1 fruit fly cellular context compared by ENCODE assay signal in genomic region chr3R:11209801-11210402, dm6.
TF ChIP-seq lines count a peak whose summit lies in the region.

Gene SdhC, minus strand, starts transcription at chr3R:11209849.
Gene Tctp, plus strand, starts transcription at chr3R:11210247.

TF ChIP-seq in whole organism, embryonic, 481 proteins besides CTCF, POLR2A, EP300 and RAD21 (continued from another document and continues in another):
- TF ChIP-seq CG17385 (GFP tag; optimal IDR thresholded peaks at IDR 0.05; lab: Kevin White, UChicago) (peak; percentile 34), CG1024 (GFP tag; IDR thresholded peaks at IDR 0.05; lab: Robert Waterston, UW) (no peak), Hsf (GFP tag; optimal IDR thresholded peaks at IDR 0.05; lab: Kevin White, UChicago) (peak; percentile 64), CG6813 (GFP tag; optimal IDR thresholded peaks at IDR 0.05; lab: Kevin White, UChicago) (no peak), CG1832 (GFP tag; optimal IDR thresholded peaks at IDR 0.05; lab: Kevin White, UChicago) (no peak), fd64A (GFP tag; optimal IDR thresholded peaks at IDR 0.05; lab: Kevin White, UChicago) (no peak), MTF-1 (GFP tag; optimal IDR thresholded peaks at IDR 0.05; lab: Kevin White, UChicago; ENCODE audit: borderline replicate concordance) (no peak), CG17359 (tag; optimal IDR thresholded peaks at IDR 0.05; lab: Kevin White, UChicago) (no peak), CG15696 (tag; optimal IDR thresholded peaks at IDR 0.05; lab: Kevin White, UChicago) (peak; percentile 57), Mad (GFP tag; optimal IDR thresholded peaks at IDR 0.05; lab: Kevin White, UChicago) (peak; percentile 20), dimm (GFP tag; IDR thresholded peaks at IDR 0.05; lab: Robert Waterston, UW) (no peak), CG30020 (tag; optimal IDR thresholded peaks at IDR 0.05; lab: Kevin White, UChicago) (peak; percentile 64), jing (GFP tag; optimal IDR thresholded peaks at IDR 0.05; lab: Kevin White, UChicago) (no peak), CG10462 (GFP tag; optimal IDR thresholded peaks at IDR 0.05; lab: Kevin White, UChicago) (peak; percentile 39), B-H2 (GFP tag; optimal IDR thresholded peaks at IDR 0.05; lab: Kevin White, UChicago) (peak; percentile 61), CG3995 (GFP tag; optimal IDR thresholded peaks at IDR 0.05; lab: Kevin White, UChicago) (peak; percentile 45), CG7786 (GFP tag; optimal IDR thresholded peaks at IDR 0.05; lab: Kevin White, UChicago) (no peak), sisA (GFP tag; IDR thresholded peaks at IDR 0.05; lab: Robert Waterston, UW) (no peak), fd102C (GFP tag; optimal IDR thresholded peaks at IDR 0.05; lab: Kevin White, UChicago) (no peak), croc (GFP tag; conservative IDR thresholded peaks at IDR 0.05; lab: Robert Waterston, UW) (no peak), grn (GFP tag; optimal IDR thresholded peaks at IDR 0.05; lab: Kevin White, UChicago) (no peak), CG33557 (GFP tag; optimal IDR thresholded peaks at IDR 0.05; lab: Kevin White, UChicago) (no peak), CG15073 (GFP tag; optimal IDR thresholded peaks at IDR 0.05; lab: Kevin White, UChicago) (no peak), Atf-2 (GFP tag; optimal IDR thresholded peaks at IDR 0.05; lab: Kevin White, UChicago) (peak; percentile 6), CG31365 (tag; optimal IDR thresholded peaks at IDR 0.05; lab: Kevin White, UChicago) (no peak), CG13775 (GFP tag; optimal IDR thresholded peaks at IDR 0.05; lab: Kevin White, UChicago) (peak; percentile 53), sens (GFP tag; lab: Kevin White, UChicago) (peak; percentile 90), C15 (GFP tag; IDR thresholded peaks at IDR 0.05; lab: Robert Waterston, UW) (no peak), CG10267 (tag; optimal IDR thresholded peaks at IDR 0.05; lab: Kevin White, UChicago) (peak; percentile 76), vnd (GFP tag; IDR thresholded peaks at IDR 0.05; lab: Robert Waterston, UW; ENCODE audit: partially characterized antibody) (no peak), Dp (GFP tag; optimal IDR thresholded peaks at IDR 0.05; lab: Kevin White, UChicago) (peak; percentile 30), ci (GFP tag; IDR thresholded peaks at IDR 0.05; lab: Robert Waterston, UW) (peak; percentile 23; the same call in 1 of the 3 replicates), CG12236 (GFP tag; optimal IDR thresholded peaks at IDR 0.05; lab: Kevin White, UChicago) (no peak), CG8359 (GFP tag; optimal IDR thresholded peaks at IDR 0.05; lab: Kevin White, UChicago; ENCODE audit: borderline replicate concordance) (no peak), sc (optimal IDR thresholded peaks at IDR 0.05; lab: Kevin White, UChicago) (no peak), sc (GFP tag; optimal IDR thresholded peaks at IDR 0.05; lab: Kevin White, UChicago) (no peak), knrl (GFP tag; IDR thresholded peaks at IDR 0.05; lab: Robert Waterston, UW; ENCODE audit: partially characterized antibody) (peak; percentile 48; the same call in 2 of the 3 replicates), CG4820 (GFP tag; optimal IDR thresholded peaks at IDR 0.05; lab: Kevin White, UChicago) (peak; percentile 72), Trl (optimal IDR thresholded peaks at IDR 0.05; lab: Kevin White, UChicago) (peak in 1 of 2 experiments; percentile 15), Trl (GFP tag; optimal IDR thresholded peaks at IDR 0.05; lab: Kevin White, UChicago) (peak; percentile 51), CG1647 (GFP tag; optimal IDR thresholded peaks at IDR 0.05; lab: Kevin White, UChicago) (no peak), chn (GFP tag; optimal IDR thresholded peaks at IDR 0.05; lab: Kevin White, UChicago) (no peak), oc (tag; optimal IDR thresholded peaks at IDR 0.05; lab: Kevin White, UChicago) (no peak), tup (GFP tag; optimal IDR thresholded peaks at IDR 0.05; lab: Kevin White, UChicago) (no peak), CG15514 (GFP tag; optimal IDR thresholded peaks at IDR 0.05; lab: Kevin White, UChicago) (peak; percentile 60), CG3407 (GFP tag; optimal IDR thresholded peaks at IDR 0.05; lab: Kevin White, UChicago) (no peak), Doc3 (GFP tag; IDR thresholded peaks at IDR 0.05; lab: Robert Waterston, UW; ENCODE audit: partially characterized antibody) (peak; percentile 57; the same call in 2 of the 3 replicates), CG12155 (GFP tag; optimal IDR thresholded peaks at IDR 0.05; lab: Kevin White, UChicago) (peak; percentile 97), Fer1 (GFP tag; optimal IDR thresholded peaks at IDR 0.05; lab: Kevin White, UChicago) (peak; percentile 50), stc (GFP tag; IDR thresholded peaks at IDR 0.05; lab: Robert Waterston, UW) (no peak), CG9932 (GFP tag; IDR thresholded peaks at IDR 0.05; lab: Robert Waterston, UW) (peak; percentile 42; the same call in 1 of the 2 replicates), unc-4 (GFP tag; IDR thresholded peaks at IDR 0.05; lab: Robert Waterston, UW; ENCODE audit: partially characterized antibody) (0 out of 2 replicates have a peak, but pooled peaks have one; percentile 51), CG9215 (GFP tag; IDR thresholded peaks at IDR 0.05; lab: Robert Waterston, UW) (peak; percentile 18; the same call in 1 of the 2 replicates), slp2 (GFP tag; optimal IDR thresholded peaks at IDR 0.05; lab: Kevin White, UChicago) (no peak), Oli (tag; optimal IDR thresholded peaks at IDR 0.05; lab: Kevin White, UChicago) (no peak), PHDP (tag; optimal IDR thresholded peaks at IDR 0.05; lab: Kevin White, UChicago) (peak; percentile 4), bsh (GFP tag; optimal IDR thresholded peaks at IDR 0.05; lab: Kevin White, UChicago) (peak in 1 of 2 experiments; percentile 20), amos (GFP tag; IDR thresholded peaks at IDR 0.05; lab: Robert Waterston, UW; ENCODE audit: partially characterized antibody) (peak; percentile 49; the same call in 1 of the 2 replicates), chif (GFP tag; optimal IDR thresholded peaks at IDR 0.05; lab: Kevin White, UChicago) (peak; percentile 6 to 44), CG6765 (GFP tag; optimal IDR thresholded peaks at IDR 0.05; lab: Kevin White, UChicago) (peak; percentile 40), trem (tag; optimal IDR thresholded peaks at IDR 0.05; lab: Kevin White, UChicago) (peak; percentile 100), Stat92E (GFP tag; optimal IDR thresholded peaks at IDR 0.05; lab: Kevin White, UChicago) (no peak), zfh2 (GFP tag; optimal IDR thresholded peaks at IDR 0.05; lab: Kevin White, UChicago) (peak; percentile 14), Fer3 (tag; optimal IDR thresholded peaks at IDR 0.05; lab: Kevin White, UChicago) (peak; percentile 40), zf30C (GFP tag; optimal IDR thresholded peaks at IDR 0.05; lab: Kevin White, UChicago) (no peak), ato (GFP tag; IDR thresholded peaks at IDR 0.05; lab: Robert Waterston, UW; ENCODE audit: partially characterized antibody) (no peak), Scr (GFP tag; IDR thresholded peaks at IDR 0.05; lab: Robert Waterston, UW; ENCODE audit: partially characterized antibody) (peak; percentile 64), Ets65A (GFP tag; lab: Kevin White, UChicago) (peak; percentile 88), wor (GFP tag; IDR thresholded peaks at IDR 0.05; lab: Robert Waterston, UW) (no peak), CG2116 (GFP tag; optimal IDR thresholded peaks at IDR 0.05; lab: Kevin White, UChicago) (peak; percentile 76), shn (GFP tag; optimal IDR thresholded peaks at IDR 0.05; lab: Kevin White, UChicago) (peak; percentile 38), CG2199 (GFP tag; IDR thresholded peaks at IDR 0.05; lab: Robert Waterston, UW) (no peak), lbe (GFP tag; optimal IDR thresholded peaks at IDR 0.05; lab: Kevin White, UChicago) (peak; percentile 7), CG6272 (GFP tag; IDR thresholded peaks at IDR 0.05; lab: Robert Waterston, UW) (0 out of 2 replicates have a peak, but pooled peaks have one; percentile 33), CG6175 (GFP tag; IDR thresholded peaks at IDR 0.05; lab: Robert Waterston, UW) (no peak), kni (GFP tag; optimal IDR thresholded peaks at IDR 0.05; lab: Kevin White, UChicago) (peak; percentile 37), CG5245 (GFP tag; optimal IDR thresholded peaks at IDR 0.05; lab: Kevin White, UChicago) (no peak), bcd (GFP tag; optimal IDR thresholded peaks at IDR 0.05; lab: Kevin White, UChicago) (peak; percentile 22), CG3726 (GFP tag; IDR thresholded peaks at IDR 0.05; lab: Robert Waterston, UW) (no peak), CG43689 (GFP tag; IDR thresholded peaks at IDR 0.05; lab: Robert Waterston, UW) (no peak), Hand (GFP tag; optimal IDR thresholded peaks at IDR 0.05; lab: Kevin White, UChicago) (no peak), CG11247 (GFP tag; IDR thresholded peaks at IDR 0.05; lab: Robert Waterston, UW) (no peak), hkb (optimal IDR thresholded peaks at IDR 0.05; lab: Kevin White, UChicago) (peak; percentile 44), hkb (GFP tag; IDR thresholded peaks at IDR 0.05; lab: Robert Waterston, UW) (0 out of 2 replicates have a peak, but pooled peaks have one; percentile 7), HmgZ (tag; optimal IDR thresholded peaks at IDR 0.05; lab: Kevin White, UChicago) (peak; percentile 40), CG8478 (optimal IDR thresholded peaks at IDR 0.05; lab: Kevin White, UChicago) (no peak), ftz-f1 (GFP tag; optimal IDR thresholded peaks at IDR 0.05; lab: Kevin White, UChicago) (no peak), gsb (GFP tag; IDR thresholded peaks at IDR 0.05; lab: Robert Waterston, UW) (no peak), CG9876 (GFP tag; optimal IDR thresholded peaks at IDR 0.05; lab: Kevin White, UChicago) (no peak), CG7987 (GFP tag; optimal IDR thresholded peaks at IDR 0.05; lab: Kevin White, UChicago) (no peak), lilli (GFP tag; optimal IDR thresholded peaks at IDR 0.05; lab: Kevin White, UChicago) (peak; percentile 44), unpg (GFP tag; optimal IDR thresholded peaks at IDR 0.05; lab: Kevin White, UChicago) (peak; percentile 32), CG9797 (GFP tag; optimal IDR thresholded peaks at IDR 0.05; lab: Kevin White, UChicago) (peak; percentile 67), CG17568 (GFP tag; optimal IDR thresholded peaks at IDR 0.05; lab: Kevin White, UChicago) (no peak), CG8281 (tag; optimal IDR thresholded peaks at IDR 0.05; lab: Kevin White, UChicago) (no peak), klu (GFP tag; IDR thresholded peaks at IDR 0.05; lab: Robert Waterston, UW) (no peak), CG17612 (GFP tag; IDR thresholded peaks at IDR 0.05; lab: Robert Waterston, UW) (no peak), kay (GFP tag; optimal IDR thresholded peaks at IDR 0.05; lab: Kevin White, UChicago) (no peak), dm (GFP tag; optimal IDR thresholded peaks at IDR 0.05; lab: Kevin White, UChicago) (peak; percentile 68), NC2α (GFP tag; optimal IDR thresholded peaks at IDR 0.05; lab: Kevin White, UChicago) (no peak), Ets97D (GFP tag; optimal IDR thresholded peaks at IDR 0.05; lab: Kevin White, UChicago) (peak; percentile 87), jumu (GFP tag; optimal IDR thresholded peaks at IDR 0.05; lab: Kevin White, UChicago) (peak; percentile 25), maf-S (GFP tag; optimal IDR thresholded peaks at IDR 0.05; lab: Kevin White, UChicago) (no peak), row (GFP tag; IDR thresholded peaks at IDR 0.05; lab: Robert Waterston, UW) (peak; percentile 72), CG10209 (GFP tag; optimal IDR thresholded peaks at IDR 0.05; lab: Kevin White, UChicago) (peak; percentile 12), schlank (tag; optimal IDR thresholded peaks at IDR 0.05; lab: Kevin White, UChicago) (no peak), zen (tag; optimal IDR thresholded peaks at IDR 0.05; lab: Kevin White, UChicago) (peak; percentile 70), Neu2 (GFP tag; optimal IDR thresholded peaks at IDR 0.05; lab: Kevin White, UChicago; ENCODE audit: borderline replicate concordance) (no peak), CG2875 (GFP tag; optimal IDR thresholded peaks at IDR 0.05; lab: Kevin White, UChicago) (no peak), MBD-R2 (GFP tag; IDR thresholded peaks at IDR 0.05; lab: Robert Waterston, UW) (0 out of 2 replicates have a peak, but pooled peaks have one; percentile 25), tap (tag; optimal IDR thresholded peaks at IDR 0.05; lab: Kevin White, UChicago) (no peak), ems (GFP tag; optimal IDR thresholded peaks at IDR 0.05; lab: Kevin White, UChicago) (no peak), ase (GFP tag; IDR thresholded peaks at IDR 0.05; lab: Robert Waterston, UW) (no peak), exex (tag; optimal IDR thresholded peaks at IDR 0.05; lab: Kevin White, UChicago) (peak; percentile 23), cato (GFP tag; optimal IDR thresholded peaks at IDR 0.05; lab: Kevin White, UChicago; ENCODE audit: borderline replicate concordance) (no peak), aop (GFP tag; IDR thresholded peaks at IDR 0.05; lab: Robert Waterston, UW) (no peak), Dref (GFP tag; IDR thresholded peaks at IDR 0.05; lab: Robert Waterston, UW) (peak; percentile 74), CHES-1-like (GFP tag; optimal IDR thresholded peaks at IDR 0.05; lab: Kevin White, UChicago) (peak; percentile 10), CG9817 (tag; optimal IDR thresholded peaks at IDR 0.05; lab: Kevin White, UChicago) (peak; percentile 40), btn (GFP tag; optimal IDR thresholded peaks at IDR 0.05; lab: Kevin White, UChicago) (no peak), Camta (GFP tag; optimal IDR thresholded peaks at IDR 0.05; lab: Kevin White, UChicago) (peak; percentile 35), chm (GFP tag; IDR thresholded peaks at IDR 0.05; lab: Robert Waterston, UW) (0 out of 2 replicates have a peak, but pooled peaks have one; percentile 49), grau (tag; optimal IDR thresholded peaks at IDR 0.05; lab: Kevin White, UChicago) (peak; percentile 61), CG10565 (GFP tag; optimal IDR thresholded peaks at IDR 0.05; lab: Kevin White, UChicago) (no peak), peb (GFP tag; IDR thresholded peaks at IDR 0.05; lab: Robert Waterston, UW) (0 out of 2 replicates have a peak, but pooled peaks have one; percentile 7), CG3847 (GFP tag; IDR thresholded peaks at IDR 0.05; lab: Robert Waterston, UW) (peak; percentile 28; the same call in 1 of the 2 replicates), Dad (GFP tag; optimal IDR thresholded peaks at IDR 0.05; lab: Kevin White, UChicago) (peak; percentile 9), CG14441 (GFP tag; IDR thresholded peaks at IDR 0.05; lab: Robert Waterston, UW) (no peak), luna (GFP tag; optimal IDR thresholded peaks at IDR 0.05; lab: Kevin White, UChicago) (no peak), Poxn (GFP tag; IDR thresholded peaks at IDR 0.05; lab: Robert Waterston, UW) (no peak), CoRest (tag; optimal IDR thresholded peaks at IDR 0.05; lab: Kevin White, UChicago) (peak; percentile 64), ham (GFP tag; IDR thresholded peaks at IDR 0.05; lab: Robert Waterston, UW) (no peak)
